Worm (Caenorhabditis elegans): Measurements from ENCODE around the gene zip-9.

ce11 chrV:10923229-10923628 lies 19.0 kb upstream of the zip-9 start, which contains the start of gene F58B4.7:
- TF ChIP-seq pha-4 (tag; optimal IDR thresholded peaks at IDR 0.05) (no peak), nfya-1 (tag; optimal IDR thresholded peaks at IDR 0.05) (no peak), ceh-18 (tag; optimal IDR thresholded peaks at IDR 0.05) (no peak), elt-2 (tag; optimal IDR thresholded peaks at IDR 0.05) (no peak), ceh-9 (tag; optimal IDR thresholded peaks at IDR 0.05) (no peak), unc-42 (tag; optimal IDR thresholded peaks at IDR 0.05) (no peak), ahr-1 (tag; optimal IDR thresholded peaks at IDR 0.05) (no peak), hlh-15 (tag; optimal IDR thresholded peaks at IDR 0.05) (no peak), mec-3 (tag; optimal IDR thresholded peaks at IDR 0.05; ENCODE audit: borderline replicate concordance) (no peak), dmd-4 (tag; optimal IDR thresholded peaks at IDR 0.05; ENCODE audit: borderline replicate concordance) (no peak), hlh-30 (tag; optimal IDR thresholded peaks at IDR 0.05; ENCODE audit: insufficient read depth) (no peak), sox-4 (tag; optimal IDR thresholded peaks at IDR 0.05) (no peak), fkh-10 (GFP tag; optimal IDR thresholded peaks at IDR 0.05) (no peak)

Data from whole organism, late embryonic.